Worm (Caenorhabditis elegans) whole organism, young adult: ENCODE measurements around the gene clec-153.

Source experiments
- C17E4.6 ChIP-seq: fragments of 200-800 bp; sonication (Bioruptor generic); IDR thresholded peaks from 2 replicates; pipeline ENCODE4 v1.3.6; 2022; ENCODE audit warnings: missing genetic modification reagents, missing genetic modification characterization, missing compliant biosample characterization
- F10E7.11 ChIP-seq: sonication (generic microtip); optimal IDR thresholded peaks from 2 replicates; lab custom pipeline; 2017; ENCODE audit warnings: mild to moderate bottlenecking, missing genetic modification characterization, moderate library complexity, missing compliant biosample characterization
- F22D6.2 ChIP-seq: sonication (generic microtip); optimal IDR thresholded peaks from 2 replicates; lab custom pipeline; 2016; ENCODE audit warnings: mild to moderate bottlenecking, missing genetic modification characterization, missing compliant biosample characterization
- F23B12.7 ChIP-seq: sonication (generic microtip); optimal IDR thresholded peaks from 2 replicates; lab custom pipeline; 2017; ENCODE audit warnings: missing genetic modification characterization, mild to moderate bottlenecking, missing compliant biosample characterization, antibody characterized with exemption, moderate library complexity; ENCODE audit not compliant: insufficient read depth
- F37B4.10 ChIP-seq: fragments of 200-800 bp; sonication (Bioruptor generic); IDR thresholded peaks from 2 replicates; pipeline ENCODE4 v1.3.6; 2022; ENCODE audit warnings: missing genetic modification characterization, missing compliant biosample characterization
- F39B2.1 ChIP-seq: fragments of 200-800 bp; sonication (Bioruptor generic); IDR thresholded peaks from 2 replicates; pipeline ENCODE4 v1.3.6; 2022; ENCODE audit warnings: missing genetic modification reagents, missing genetic modification characterization, missing compliant biosample characterization
- F49E8.2 ChIP-seq: sonication (generic microtip); optimal IDR thresholded peaks from 3 replicates; lab custom pipeline; 2017; ENCODE audit warnings: missing genetic modification characterization, mild to moderate bottlenecking, missing compliant biosample characterization, antibody characterized with exemption, moderate library complexity; ENCODE audit not compliant: insufficient read depth
- F52B5.7 ChIP-seq: sonication (generic microtip); optimal IDR thresholded peaks from 2 replicates; lab custom pipeline; 2016; ENCODE audit warnings: mild to moderate bottlenecking, missing genetic modification characterization, missing compliant biosample characterization
- T26A5.8 ChIP-seq: sonication (generic microtip); optimal IDR thresholded peaks from 2 replicates; lab custom pipeline; 2016; ENCODE audit warnings: missing genetic modification characterization, missing compliant biosample characterization
- Y79H2A.3 ChIP-seq: fragments of 200-800 bp; sonication (Bioruptor generic); conservative IDR thresholded peaks from 2 replicates; pipeline ENCODE4 v1.3.6; 2022; ENCODE audit warnings: missing genetic modification reagents, missing genetic modification characterization, missing compliant biosample characterization
- Y95B8A.8 ChIP-seq: fragments of 200-800 bp; sonication (Bioruptor generic); IDR thresholded peaks from 2 replicates; pipeline ENCODE4 v1.3.6; 2022; ENCODE audit warnings: missing genetic modification reagents, missing genetic modification characterization, missing compliant biosample characterization
- akir-1 ChIP-seq: fragments of 200-800 bp; sonication (Bioruptor generic); optimal IDR thresholded peaks from 2 replicates; lab custom pipeline; 2018; ENCODE audit warnings: mild to moderate bottlenecking, missing genetic modification characterization, moderate library complexity, missing compliant biosample characterization
- ama-1 ChIP-seq, 3 experiments: fragments of 150-350 bp in 1 of 3; sonication (generic microtip) in 2 of 3; optimal IDR thresholded peaks; 2 replicates each; lab custom pipeline; 2014 to 2018; ENCODE audit warnings: missing biosample characterization in 2 of 3, missing genetic modification characterization in 2 of 3, missing genetic modification reagents in 2 of 3
- athp-1 ChIP-seq: sonication (generic microtip); optimal IDR thresholded peaks from 2 replicates; lab custom pipeline; 2017; ENCODE audit warnings: mild to moderate bottlenecking, missing genetic modification characterization, missing compliant biosample characterization
- bed-1 ChIP-seq: fragments of 200-800 bp; sonication (Bioruptor generic); IDR thresholded peaks from 2 replicates; pipeline ENCODE4 v1.3.6; 2022; ENCODE audit warnings: missing genetic modification reagents, missing genetic modification characterization, missing compliant biosample characterization
- cebp-1 ChIP-seq, 2 experiments: fragments of 200-800 bp in 1 of 2; sonication (Bioruptor generic) in 1 of 2; sonication (generic microtip) in 1 of 2; IDR thresholded peaks in 1 of 2; optimal IDR thresholded peaks in 1 of 2; 2 replicates each; pipeline versions ENCODE4 v1.3.6 to Lab custom; 2017 to 2022; ENCODE audit warnings: missing compliant biosample characterization in 2 of 2, missing genetic modification characterization in 2 of 2, mild to moderate bottlenecking in 1 of 2, missing genetic modification reagents in 1 of 2, moderate library complexity in 1 of 2
- ceh-27 ChIP-seq: fragments of 200-800 bp; sonication (Bioruptor generic); optimal IDR thresholded peaks from 2 replicates; lab custom pipeline; 2018; ENCODE audit warnings: mild to moderate bottlenecking, missing genetic modification characterization, moderate library complexity, missing compliant biosample characterization
- ceh-91 ChIP-seq: fragments of 200-800 bp; sonication (Bioruptor generic); IDR thresholded peaks from 2 replicates; pipeline ENCODE4 v1.3.6; 2022; ENCODE audit warnings: missing genetic modification reagents, missing genetic modification characterization, missing compliant biosample characterization
- dpff-1 ChIP-seq: sonication (generic microtip); optimal IDR thresholded peaks from 2 replicates; lab custom pipeline; 2017; ENCODE audit warnings: mild to moderate bottlenecking, missing genetic modification characterization, missing compliant biosample characterization
- egl-18 ChIP-seq: fragments of 200-800 bp; sonication (Bioruptor generic); IDR thresholded peaks from 2 replicates; pipeline ENCODE4 v1.3.6; 2022; ENCODE audit warnings: missing genetic modification reagents, missing genetic modification characterization, missing compliant biosample characterization
- egrh-3 ChIP-seq: fragments of 200-800 bp; sonication (Bioruptor generic); IDR thresholded peaks from 2 replicates; pipeline ENCODE4 v1.3.6; 2022; ENCODE audit warnings: missing genetic modification reagents, missing genetic modification characterization, missing compliant biosample characterization
- ekl-4 ChIP-seq: fragments of 200-800 bp; sonication (Bioruptor generic); IDR thresholded peaks from 2 replicates; pipeline ENCODE4 v1.3.6; 2022; ENCODE audit warnings: missing genetic modification reagents, missing genetic modification characterization, missing compliant biosample characterization
- hlh-12 ChIP-seq: sonication (generic microtip); optimal IDR thresholded peaks from 2 replicates; lab custom pipeline; 2016; ENCODE audit warnings: missing genetic modification characterization, missing compliant biosample characterization
- hrde-1 ChIP-seq: sonication (generic microtip); optimal IDR thresholded peaks from 2 replicates; lab custom pipeline; 2016; ENCODE audit warnings: missing genetic modification characterization, mild to moderate bottlenecking, missing compliant biosample characterization, moderate library complexity, missing genotype, missing genetic modification reagents, borderline replicate concordance
- lag-1 ChIP-seq: fragments of 200-800 bp; sonication (Bioruptor generic); IDR thresholded peaks from 2 replicates; pipeline ENCODE4 v1.3.6; 2022; ENCODE audit warnings: missing genetic modification reagents, missing genetic modification characterization, missing compliant biosample characterization
- let-526 ChIP-seq: fragments of 200-800 bp; sonication (Bioruptor generic); IDR thresholded peaks from 2 replicates; pipeline ENCODE4 v1.3.6; 2022; ENCODE audit warnings: missing genetic modification reagents, missing genetic modification characterization, missing compliant biosample characterization
- lin-35 ChIP-seq, 3 experiments: fragments of 150-350 bp in 2 of 3; sonication (generic microtip) in 1 of 3; optimal IDR thresholded peaks; 2 replicates each; lab custom pipeline; 2014 to 2018; ENCODE audit warnings: missing biosample characterization in 3 of 3, missing genetic modification characterization in 3 of 3, missing genetic modification reagents in 3 of 3
- lsl-1 ChIP-seq: fragments of 200-800 bp; sonication (Bioruptor generic); optimal IDR thresholded peaks from 2 replicates; lab custom pipeline; 2018; ENCODE audit warnings: mild to moderate bottlenecking, missing genetic modification characterization, moderate library complexity, missing compliant biosample characterization
- madf-10 ChIP-seq: sonication (generic microtip); optimal IDR thresholded peaks from 2 replicates; lab custom pipeline; 2016; ENCODE audit warnings: mild to moderate bottlenecking, missing genetic modification characterization, missing compliant biosample characterization
- madf-3 ChIP-seq: fragments of 200-800 bp; sonication (Bioruptor generic); IDR thresholded peaks from 2 replicates; pipeline ENCODE4 v1.3.6; 2022; ENCODE audit warnings: missing genetic modification reagents, missing genetic modification characterization, missing compliant biosample characterization
- mxl-1 ChIP-seq: sonication (generic microtip); optimal IDR thresholded peaks from 2 replicates; lab custom pipeline; 2016; ENCODE audit warnings: missing genetic modification characterization, missing compliant biosample characterization
- nfyb-1 ChIP-seq: fragments of 200-800 bp; sonication (Bioruptor generic); IDR thresholded peaks from 2 replicates; pipeline ENCODE4 v1.3.6; 2022; ENCODE audit warnings: missing genetic modification reagents, missing genetic modification characterization, missing compliant biosample characterization
- nhr-27 ChIP-seq: fragments of 200-800 bp; sonication (Bioruptor generic); optimal IDR thresholded peaks from 2 replicates; lab custom pipeline; 2018; ENCODE audit warnings: mild to moderate bottlenecking, missing genetic modification characterization, moderate library complexity, missing compliant biosample characterization
- nhr-80 ChIP-seq: sonication (generic microtip); optimal IDR thresholded peaks from 2 replicates; lab custom pipeline; 2016; ENCODE audit warnings: missing genetic modification characterization, missing compliant biosample characterization
- rec-8 ChIP-seq, 2 experiments: sonication (generic microtip); optimal IDR thresholded peaks; 2 replicates each; lab custom pipeline; 2016; ENCODE audit warnings: mild to moderate bottlenecking in 2 of 2, missing genetic modification characterization in 2 of 2, missing genetic modification reagents in 2 of 2, missing genotype in 2 of 2, missing biosample characterization in 1 of 2, missing compliant biosample characterization in 1 of 2, moderate library complexity in 1 of 2
- sea-2 ChIP-seq: fragments of 200-800 bp; sonication (Bioruptor generic); IDR thresholded peaks from 2 replicates; pipeline ENCODE4 v1.3.6; 2022; ENCODE audit warnings: missing genetic modification characterization, missing compliant biosample characterization
- snpc-1.3 ChIP-seq: sonication (generic microtip); optimal IDR thresholded peaks from 2 replicates; lab custom pipeline; 2017; ENCODE audit warnings: missing genetic modification characterization, mild to moderate bottlenecking, missing compliant biosample characterization, antibody characterized with exemption, moderate library complexity, missing genotype, missing genetic modification reagents; ENCODE audit not compliant: insufficient read depth
- tbx-9 ChIP-seq: sonication (generic microtip); optimal IDR thresholded peaks from 2 replicates; lab custom pipeline; 2016; ENCODE audit warnings: borderline replicate concordance, missing genetic modification characterization, inconsistent platforms, missing compliant biosample characterization
- unc-130 ChIP-seq: sonication (generic microtip); optimal IDR thresholded peaks from 2 replicates; lab custom pipeline; 2016; ENCODE audit warnings: missing genetic modification reagents, missing genetic modification characterization, missing compliant biosample characterization
- unc-62 ChIP-seq: fragments of 150-350 bp; optimal IDR thresholded peaks from 2 replicates; lab custom pipeline; 2014; ENCODE audit warnings: missing biosample characterization, missing genetic modification reagents, missing genetic modification characterization
- ztf-25 ChIP-seq: fragments of 200-800 bp; sonication (Bioruptor generic); IDR thresholded peaks from 2 replicates; pipeline ENCODE4 v1.3.6; 2022; ENCODE audit warnings: missing genetic modification reagents, missing genetic modification characterization, missing compliant biosample characterization
- ztf-6 ChIP-seq: fragments of 200-800 bp; sonication (Bioruptor generic); IDR thresholded peaks from 2 replicates; pipeline ENCODE4 v1.3.6; 2022; ENCODE audit warnings: missing genetic modification reagents, missing genetic modification characterization, missing compliant biosample characterization

Gene clec-153

DNA sequence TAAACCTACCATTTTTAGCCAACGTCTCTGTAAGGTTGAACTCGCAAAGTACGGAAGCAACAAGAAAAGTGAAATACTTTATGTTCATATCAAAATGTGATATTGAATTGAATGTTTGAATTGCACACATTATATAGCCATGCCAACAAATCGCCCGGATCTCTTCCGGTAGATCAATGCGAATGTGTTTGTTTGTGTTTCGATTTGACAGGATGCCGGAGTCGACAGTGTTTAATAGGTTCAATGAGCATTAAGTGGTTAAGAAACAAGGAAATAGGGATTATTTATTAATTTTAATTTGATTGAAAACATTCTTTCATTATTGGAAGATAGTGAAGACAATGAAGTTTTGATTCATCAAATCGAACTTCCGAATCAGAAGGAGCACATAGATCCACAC, 11.2 kb downstream of the clec-153 start, which contains the start of gene pqn-29:
TSS of gene pqn-29 (minus strand) at position 101 of the 400 bp plus-strand sequence.
- TF ChIP-seq ama-1 (optimal IDR thresholded peaks at IDR 0.05; lab: Kevin White, UChicago) (no peak), ama-1 (GFP tag; optimal IDR thresholded peaks at IDR 0.05; lab: Kevin White, UChicago) (no peak), mxl-1 (no peak)

DNA sequence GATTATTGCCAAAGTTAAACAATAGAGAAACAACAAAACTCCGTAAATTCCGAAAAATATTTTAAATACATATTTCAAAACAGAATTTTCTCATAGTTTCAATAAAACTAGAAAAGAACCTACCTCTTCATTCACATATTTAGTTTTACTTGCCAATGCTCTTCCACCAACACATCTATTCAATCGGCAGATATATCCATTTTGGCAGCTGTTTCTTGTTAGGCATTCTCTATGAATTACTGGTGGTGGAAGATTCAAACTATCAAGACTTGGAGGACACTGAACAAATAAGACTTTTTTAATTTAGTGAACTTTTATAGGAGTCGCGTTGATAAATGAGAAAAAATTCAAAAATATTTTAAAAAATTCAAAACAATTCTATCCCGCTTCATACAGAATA, 12.3 kb downstream of the clec-153 start:
- TF ChIP-seq ceh-27 (no peak), madf-3 (GFP tag; lab: Robert Waterston, UW) (no peak), lag-1 (no peak), nfyb-1 (GFP tag; lab: Robert Waterston, UW) (no peak), F39B2.1 (GFP tag; lab: Robert Waterston, UW) (no peak), unc-62 (no peak), madf-10 (no peak), F23B12.7 (no peak), ztf-6 (GFP tag; lab: Robert Waterston, UW) (no peak), bed-1 (GFP tag; lab: Robert Waterston, UW) (no peak), ztf-25 (no peak), lin-35 (GFP tag; optimal IDR thresholded peaks at IDR 0.05; lab: Kevin White, UChicago) (no peak), ceh-91 (no peak), tbx-9 (tag; lab: Kevin White, UChicago) (no peak), F10E7.11 (no peak), nhr-27 (tag; lab: Kevin White, UChicago) (no peak), dpff-1 (tag; lab: Kevin White, UChicago) (no peak), T26A5.8 (tag; lab: Kevin White, UChicago) (no peak), F49E8.2 (tag; lab: Kevin White, UChicago) (no peak)

ce11 chrIII:4647878-4648277, 12.8 kb downstream of the clec-153 start, which contains the start of gene T23F11.6:
Gene T23F11.6 (minus strand): TSS chrIII:4647922.
- TF ChIP-seq cebp-1 (GFP tag; IDR thresholded peaks at IDR 0.05; lab: Robert Waterston, UW), result peak; percentile 46; the same call in 1 of the 2 replicates
- no peak for TF ChIP-seq cebp-1 (tag; optimal IDR thresholded peaks at IDR 0.05; lab: Kevin White, UChicago)
- TF ChIP-seq nhr-80 (tag; lab: Kevin White, UChicago), result peak; percentile 44
- TF ChIP-seq unc-62, result peak; percentile 73
- TF ChIP-seq sea-2, result no peak
- no peak for TF ChIP-seq madf-3 (GFP tag; lab: Robert Waterston, UW)

DNA sequence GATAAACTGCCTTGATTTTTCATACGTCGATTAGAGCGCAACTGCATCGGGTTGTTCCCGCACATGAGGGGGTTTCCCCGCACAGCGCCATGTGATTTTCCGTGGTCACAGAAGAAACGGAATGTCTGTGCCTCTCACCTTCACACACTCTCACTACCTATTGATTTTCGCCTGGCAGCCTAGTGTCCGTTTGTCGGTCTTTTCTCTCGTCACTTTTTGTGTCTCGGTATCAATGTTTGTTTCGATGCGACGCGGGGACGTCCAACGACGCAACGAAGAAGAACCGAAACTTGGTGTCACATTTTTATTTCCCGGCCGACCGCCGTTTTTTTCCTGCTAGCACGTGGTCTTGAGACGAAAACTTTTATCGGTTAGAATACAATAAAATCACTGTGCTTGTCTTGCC, 14.3 kb downstream of the clec-153 start:
- TF ChIP-seq athp-1 (tag; lab: Kevin White, UChicago), result peak; percentile 83
- no peak; the same call in 1 of the 2 replicates for TF ChIP-seq C17E4.6
- TF ChIP-seq Y79H2A.3 (GFP tag; lab: Robert Waterston, UW), result no peak
- TF ChIP-seq ama-1 (optimal IDR thresholded peaks at IDR 0.05; lab: Kevin White, UChicago), result no peak
- TF ChIP-seq ama-1 (GFP tag; optimal IDR thresholded peaks at IDR 0.05; lab: Kevin White, UChicago), result no peak
- peak; percentile 50 for TF ChIP-seq nhr-27 (tag; lab: Kevin White, UChicago)
- TF ChIP-seq F52B5.7 (tag; lab: Kevin White, UChicago), result no peak
- no peak for TF ChIP-seq egl-18
- no peak for TF ChIP-seq lsl-1
- no peak for TF ChIP-seq rec-8 (tag; optimal IDR thresholded peaks at IDR 0.05; lab: Kevin White, UChicago)
- TF ChIP-seq unc-130 (GFP tag; lab: Kevin White, UChicago), result no peak
- TF ChIP-seq hlh-12 (tag; lab: Kevin White, UChicago), result no peak
- TF ChIP-seq nhr-80 (tag; lab: Kevin White, UChicago), result peak; percentile 99
- TF ChIP-seq ekl-4 (GFP tag; lab: Robert Waterston, UW), result peak; percentile 80
- TF ChIP-seq hrde-1 (tag; lab: Kevin White, UChicago), result no peak
- peak; percentile 10; the same call in 1 of the 2 replicates for TF ChIP-seq egrh-3 (GFP tag; lab: Robert Waterston, UW)
- no peak for TF ChIP-seq akir-1
- TF ChIP-seq ceh-27, result peak; percentile 90
- TF ChIP-seq Y95B8A.8, result no peak
- no peak for TF ChIP-seq F39B2.1 (GFP tag; lab: Robert Waterston, UW)
- 0 out of 2 replicates have a peak, but pooled peaks have one; percentile 46 for TF ChIP-seq F37B4.10 (GFP tag; lab: Robert Waterston, UW)
- TF ChIP-seq snpc-1.3 (tag; lab: Kevin White, UChicago), result no peak
- peak; percentile 86 for TF ChIP-seq F22D6.2
- 0 out of 2 replicates have a peak, but pooled peaks have one; percentile 30 for TF ChIP-seq let-526 (GFP tag; lab: Robert Waterston, UW)
